Worm (Caenorhabditis elegans) whole organism, dauer: ENCODE results near the gene nol-56.

Experiments
- unc-62 ChIP-seq: sonication (generic microtip); optimal IDR thresholded peaks from 2 replicates; lab custom pipeline; 2017; ENCODE audit warnings: missing biosample characterization, missing genetic modification reagents, missing genetic modification characterization

The nol-56 gene

ce11 chrV:10352928-10353427 is at the start of gene nol-56:
TSS of gene nol-56 (minus strand) at chrV:10352978.
- no peak for TF ChIP-seq unc-62

ce11 chrV:10399290-10399689 is 46.5 kb upstream of the nol-56 start:
- TF ChIP-seq unc-62 = no peak

DNA sequence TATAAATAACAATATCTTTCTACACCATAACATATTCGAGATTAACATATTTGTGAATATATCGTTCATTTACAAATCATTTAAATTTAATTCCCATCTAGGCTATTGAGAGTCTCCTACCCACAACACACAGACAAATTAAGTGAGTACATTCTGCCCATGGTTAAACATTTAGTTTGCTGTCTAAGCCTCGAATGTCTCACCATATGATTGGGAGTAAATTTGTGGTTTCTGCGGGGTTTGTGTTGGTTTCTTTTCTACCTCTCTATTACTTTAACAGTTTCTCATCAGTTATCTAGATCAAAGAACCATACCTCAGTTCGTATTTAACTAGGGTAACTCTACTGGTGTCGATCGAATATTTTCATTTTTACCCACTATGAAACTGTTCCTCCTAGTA is 45.7 kb upstream of the nol-56 start, which contains the start of gene ugt-2:
Gene ugt-2 (plus strand): TSS at position 371 of the 400 bp plus-strand sequence.
- TF ChIP-seq unc-62 = no peak

DNA sequence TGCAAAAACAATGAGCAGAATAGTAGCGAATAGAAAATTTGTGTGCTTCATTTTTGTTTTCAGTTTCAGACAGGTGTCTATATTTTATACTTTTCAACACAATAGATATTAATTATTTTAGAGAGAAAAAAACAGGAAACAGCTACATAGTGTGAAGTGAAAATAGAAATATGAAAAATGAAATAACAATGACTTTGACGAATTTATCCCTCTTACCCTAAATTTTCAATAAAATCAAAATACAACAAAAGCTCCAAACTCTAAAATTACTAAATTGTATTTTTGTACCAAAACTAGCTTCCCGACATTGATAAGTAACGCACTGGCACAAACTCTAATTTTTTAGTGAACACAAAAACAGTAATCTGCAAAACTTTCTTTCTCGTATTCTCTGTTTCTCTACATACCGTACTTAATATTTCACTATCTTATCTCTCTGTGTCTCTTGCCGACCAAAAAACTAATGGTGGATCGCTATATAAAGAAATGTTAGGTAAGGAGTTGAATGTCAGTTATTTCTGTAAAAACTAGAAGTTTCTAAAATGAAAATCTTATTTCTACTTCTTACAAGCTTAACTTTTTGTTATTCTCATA is 42.5 kb upstream of the nol-56 start, which contains the start of the genes col-151 and ugt-1:
Gene col-151 (minus strand): TSS at position 51 of the 594 bp plus-strand sequence.
Gene ugt-1 (plus strand): TSS at position 491 of the 594 bp plus-strand sequence.
- no peak for TF ChIP-seq unc-62

DNA sequence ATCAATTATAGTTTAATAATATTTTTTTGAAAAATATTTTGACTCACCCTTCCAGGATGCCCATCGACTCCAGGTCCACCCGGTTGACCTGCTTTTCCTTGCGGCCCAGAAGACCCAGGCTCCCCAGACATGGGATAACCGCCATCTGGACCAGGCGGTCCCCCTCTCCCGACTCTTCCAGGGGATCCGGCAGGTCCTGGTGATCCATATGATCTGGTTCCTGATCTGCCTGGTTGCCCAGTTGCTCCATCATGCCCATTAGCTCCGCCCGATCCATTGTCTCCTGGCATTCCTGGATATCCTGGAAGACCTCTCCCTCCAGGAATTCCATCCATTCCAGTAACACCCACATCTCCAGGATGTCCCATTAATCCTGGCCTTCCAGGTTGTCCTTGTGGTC is 40.9 kb upstream of the nol-56 start:
- TF ChIP-seq unc-62 = no peak

DNA sequence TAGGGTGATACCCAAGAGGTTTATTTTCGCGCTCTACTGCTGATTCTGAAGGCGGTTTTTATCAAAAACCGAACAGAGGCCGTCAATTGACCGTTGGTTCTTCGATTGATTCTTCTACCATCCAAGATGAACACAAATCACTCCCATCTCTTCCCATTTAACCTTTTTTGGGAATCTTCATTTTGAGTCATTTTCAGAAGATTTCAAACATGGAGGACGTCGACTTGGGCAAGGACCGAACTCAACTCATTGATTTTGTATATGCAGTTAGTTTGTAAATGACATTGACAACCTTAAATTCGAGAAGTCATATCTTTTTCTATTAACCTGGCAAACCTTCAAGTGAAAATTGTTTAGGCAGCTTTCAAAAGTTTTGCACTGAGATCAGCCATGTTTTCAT is 35.5 kb upstream of the nol-56 start, which contains the start of gene AC3.5:
Gene AC3.5 (plus strand): TSS at position 210 of the 400 bp plus-strand sequence.
- TF ChIP-seq unc-62 = no peak

DNA sequence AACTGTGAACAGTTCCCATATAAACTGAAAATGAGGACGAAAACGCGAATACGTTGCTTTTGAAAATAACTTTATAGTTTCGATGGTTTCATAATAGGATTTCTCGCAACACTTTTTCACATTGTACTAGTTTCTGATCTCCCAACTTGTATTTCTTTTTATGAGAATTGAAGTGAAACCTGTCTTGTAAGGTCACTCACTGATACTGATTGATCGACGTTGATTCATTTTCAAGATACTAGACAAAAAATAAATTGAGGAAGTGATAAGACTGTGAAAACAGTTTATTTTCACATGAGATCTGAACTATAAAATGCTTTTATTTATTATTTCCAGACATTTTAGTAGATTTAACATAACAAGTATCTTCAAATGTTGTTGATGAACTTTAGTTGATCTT is 34.6 kb upstream of the nol-56 start:
- TF ChIP-seq unc-62 = no peak

- TF ChIP-seq unc-62 = no peak
Observed at ce11 chrV:10383950-10384349, 31.2 kb upstream of the nol-56 start, which contains the start of gene spe-10. TSS of gene spe-10 (plus strand) at chrV:10384250.

- no peak for TF ChIP-seq unc-62
Observed at ce11 chrV:10382142-10382541, 29.4 kb upstream of the nol-56 start, which contains the start of gene pqn-2. TSS of gene pqn-2 (plus strand) at chrV:10382442.

DNA sequence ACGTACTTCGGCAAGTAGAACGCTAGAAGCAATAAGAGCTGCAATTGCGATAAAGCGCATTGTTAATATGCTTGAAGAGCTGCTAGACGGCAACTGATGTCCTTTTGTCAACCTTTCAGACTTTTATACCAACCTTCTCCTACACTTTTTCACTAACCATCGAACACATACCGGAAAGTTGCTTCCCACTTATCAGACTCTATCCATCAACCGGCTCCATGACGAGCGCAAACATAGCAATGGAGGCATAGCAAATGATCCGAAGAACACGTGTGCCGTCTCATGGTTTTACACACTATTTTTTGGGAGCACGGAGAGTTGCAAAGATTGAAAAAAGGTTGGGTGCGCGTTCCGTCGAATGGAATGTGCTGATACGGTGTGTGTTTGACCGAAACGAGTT is 28.9 kb upstream of the nol-56 start, which contains the start of gene abu-1:
Gene abu-1 (minus strand): TSS at position 101 of the 400 bp plus-strand sequence.
- no peak for TF ChIP-seq unc-62

DNA sequence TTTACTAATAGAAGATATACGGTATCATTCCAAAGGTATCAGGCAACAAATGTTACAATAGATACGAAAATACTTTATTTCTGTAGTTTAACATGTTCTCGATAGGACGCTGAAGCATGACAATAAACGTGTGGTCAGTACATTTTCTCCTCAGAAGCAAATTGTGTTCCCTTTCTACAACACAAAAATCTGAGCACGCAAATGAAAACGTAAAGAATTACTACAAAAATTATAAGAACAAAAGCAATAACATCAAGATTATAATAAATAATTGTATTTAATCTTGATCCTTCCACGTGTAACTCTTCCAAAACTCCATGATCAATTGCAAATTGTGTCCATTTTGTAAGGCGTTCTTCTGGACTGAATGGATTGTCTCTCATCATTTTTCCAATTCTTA is 27.0 kb upstream of the nol-56 start:
- TF ChIP-seq unc-62 = no peak

- no peak for TF ChIP-seq unc-62
Observed at ce11 chrV:10379293-10379692, 26.5 kb upstream of the nol-56 start, which contains the start of gene AC3.12. TSS of gene AC3.12 (minus strand) at chrV:10379393.

ce11 chrV:10371951-10372350 is 19.2 kb upstream of the nol-56 start, which contains the start of gene ugt-49:
TSS of gene ugt-49 (plus strand) at chrV:10372321.
- TF ChIP-seq unc-62 = no peak

DNA sequence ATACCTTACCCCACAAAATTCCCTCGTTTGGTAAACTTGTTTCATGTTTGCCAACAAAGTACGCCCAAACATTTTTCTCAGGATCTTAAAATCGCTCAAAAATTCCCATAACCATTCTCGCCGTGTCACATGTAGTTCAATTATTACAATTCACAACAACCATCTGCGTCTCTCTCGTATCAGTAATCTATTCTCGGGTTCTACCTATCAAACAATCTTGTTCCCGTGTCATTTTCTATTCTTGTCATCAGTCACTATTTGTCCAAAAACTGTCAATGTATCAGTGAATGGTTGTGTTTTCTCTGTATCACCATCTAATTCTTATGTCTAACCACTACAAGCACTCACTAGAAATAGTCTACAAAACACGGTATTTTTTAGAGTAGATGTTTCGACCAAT is 18.4 kb upstream of the nol-56 start:
- TF ChIP-seq unc-62 = no peak

ce11 chrV:10368256-10368655 is 15.5 kb upstream of the nol-56 start, which contains the start of gene sri-20:
TSS of gene sri-20 (plus strand) at chrV:10368556.
- TF ChIP-seq unc-62 = no peak

DNA sequence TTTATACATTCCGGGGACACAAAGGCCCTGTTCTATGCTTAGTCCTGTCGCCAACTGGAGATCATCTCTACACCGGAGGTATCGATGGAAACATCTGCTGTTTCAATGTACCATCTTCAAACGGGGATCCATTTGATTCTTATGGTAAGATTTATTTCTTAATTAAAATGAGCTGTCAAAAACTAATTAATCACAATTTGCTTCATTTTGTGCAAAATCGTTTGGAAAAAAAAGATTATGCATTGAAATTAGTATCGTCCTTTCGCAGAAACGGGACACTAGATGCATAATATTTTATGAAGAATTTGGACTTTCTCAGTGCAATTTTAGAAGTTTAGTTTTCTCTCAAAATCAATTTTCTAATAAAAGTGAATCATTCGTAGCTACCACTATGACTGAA is 11.1 kb upstream of the nol-56 start:
- no peak for TF ChIP-seq unc-62

- TF ChIP-seq unc-62 = no peak
Observed at ce11 chrV:10361830-10362397, 9.1 kb upstream of the nol-56 start, which contains the start of gene cash-1. TSS of gene cash-1 (plus strand) at chrV:10362261.

ce11 chrV:10360186-10360585 is 7.4 kb upstream of the nol-56 start:
- no peak for TF ChIP-seq unc-62
